Fruit fly (Drosophila melanogaster): ENCODE results near the gene CG32365.

The CG32365 gene

dm6 chr3L:7854752-7855454 lies 13.9 kb upstream of the CG32365 start (continued):
- TF ChIP-seq crc (GFP tag; optimal IDR thresholded peaks at IDR 0.05) (peak; percentile 15), Fer3 (tag; optimal IDR thresholded peaks at IDR 0.05) (peak; percentile 63), CG6813 (GFP tag; optimal IDR thresholded peaks at IDR 0.05) (peak; percentile 94), bigmax (GFP tag; optimal IDR thresholded peaks at IDR 0.05) (peak; percentile 57), CG32767 (GFP tag; IDR thresholded peaks at IDR 0.05) (peak; percentile 40; the same call in 1 of the 2 replicates), Hr78 (GFP tag; optimal IDR thresholded peaks at IDR 0.05) (peak in 1 of 2 experiments; percentile 99), al (GFP tag; IDR thresholded peaks at IDR 0.05) (no peak), oc (tag; optimal IDR thresholded peaks at IDR 0.05) (peak; percentile 57), Ptx1 (GFP tag; IDR thresholded peaks at IDR 0.05) (no peak), CG7786 (GFP tag; optimal IDR thresholded peaks at IDR 0.05) (no peak), otp (GFP tag; IDR thresholded peaks at IDR 0.05) (no peak), dmrt11E (tag; optimal IDR thresholded peaks at IDR 0.05) (no peak), CG5953 (GFP tag; IDR thresholded peaks at IDR 0.05) (peak; percentile 48; the same call in 1 of the 2 replicates), zfh2 (GFP tag; optimal IDR thresholded peaks at IDR 0.05) (no peak), org-1 (GFP tag; optimal IDR thresholded peaks at IDR 0.05) (peak; percentile 70), Dek (tag; optimal IDR thresholded peaks at IDR 0.05) (no peak), CG13894 (tag; optimal IDR thresholded peaks at IDR 0.05) (peak; percentile 76), CG8359 (GFP tag; optimal IDR thresholded peaks at IDR 0.05; ENCODE audit: borderline replicate concordance) (peak; percentile 76), NfI (GFP tag; optimal IDR thresholded peaks at IDR 0.05) (peak; percentile 69), trem (tag; optimal IDR thresholded peaks at IDR 0.05) (peak; percentile 42), Deaf1 (tag; optimal IDR thresholded peaks at IDR 0.05) (peak; percentile 100), gro (GFP tag; optimal IDR thresholded peaks at IDR 0.05) (peak; percentile 10), CG34376 (GFP tag; optimal IDR thresholded peaks at IDR 0.05) (peak; percentile 95), CG10543 (GFP tag; optimal IDR thresholded peaks at IDR 0.05) (peak; percentile 76), stc (GFP tag; IDR thresholded peaks at IDR 0.05) (peak; percentile 65; the same call in 1 of the 2 replicates), NC2β (GFP tag; optimal IDR thresholded peaks at IDR 0.05) (peak; percentile 36), Myb (GFP tag; optimal IDR thresholded peaks at IDR 0.05) (no peak), CG1603 (tag; optimal IDR thresholded peaks at IDR 0.05) (peak; percentile 63), CG17186 (GFP tag; optimal IDR thresholded peaks at IDR 0.05) (peak; percentile 71), CG11504 (tag; optimal IDR thresholded peaks at IDR 0.05) (peak; percentile 55), CG13624 (GFP tag; optimal IDR thresholded peaks at IDR 0.05) (no peak), YL-1 (GFP tag; optimal IDR thresholded peaks at IDR 0.05) (peak; percentile 65), pan (optimal IDR thresholded peaks at IDR 0.05) (no peak), pan (GFP tag; optimal IDR thresholded peaks at IDR 0.05 in 1 of 2, IDR thresholded peaks at IDR 0.05 in 1 of 2) (no peak), CG15269 (tag; optimal IDR thresholded peaks at IDR 0.05) (peak; percentile 58), CG17328 (GFP tag; IDR thresholded peaks at IDR 0.05) (peak; percentile 71), odd (GFP tag; optimal IDR thresholded peaks at IDR 0.05) (peak; percentile 91), fd102C (GFP tag; optimal IDR thresholded peaks at IDR 0.05) (peak; percentile 11), mld (GFP tag; IDR thresholded peaks at IDR 0.05; ENCODE audit: partially characterized antibody) (0 out of 3 replicates have a peak, but pooled peaks have one; percentile 33), CG11093 (GFP tag; IDR thresholded peaks at IDR 0.05) (no peak), crol (GFP tag; IDR thresholded peaks at IDR 0.05) (peak; percentile 62), CG18262 (tag; optimal IDR thresholded peaks at IDR 0.05) (peak; percentile 43), caup (GFP tag; optimal IDR thresholded peaks at IDR 0.05; ENCODE audit: severe bottlenecking) (peak; percentile 85), MESR4 (GFP tag; optimal IDR thresholded peaks at IDR 0.05) (peak; percentile 6), CG11398 (GFP tag; optimal IDR thresholded peaks at IDR 0.05) (no peak), Vsx1 (GFP tag; optimal IDR thresholded peaks at IDR 0.05) (peak; percentile 71), grn (GFP tag; optimal IDR thresholded peaks at IDR 0.05) (peak; percentile 13), gfzf (GFP tag; optimal IDR thresholded peaks at IDR 0.05) (no peak)

Data from whole organism, embryonic.